Worm (Caenorhabditis elegans): Measurements from ENCODE around the gene Y66D12A.1.

The Y66D12A.1 gene

DNA sequence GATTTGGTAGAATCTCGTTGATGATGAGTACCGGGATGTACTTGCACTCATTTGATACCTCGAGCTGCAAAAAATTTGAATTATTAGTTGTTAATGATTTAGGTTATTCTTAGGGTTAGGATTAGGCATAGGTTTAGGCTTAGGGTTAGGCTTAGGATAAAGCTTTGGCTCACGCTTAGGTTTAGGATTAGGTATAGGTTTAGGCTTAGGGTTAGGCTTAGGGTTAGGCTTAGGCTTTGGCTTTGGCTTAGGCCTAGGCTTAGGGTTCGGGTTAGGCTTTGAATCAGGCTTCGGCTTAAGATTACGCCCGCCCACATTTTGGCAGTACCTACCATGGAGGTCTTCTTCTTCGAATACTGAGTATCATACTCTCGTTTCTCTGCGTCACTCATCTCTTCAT lies 27.0 kb downstream of the Y66D12A.1 start:
- TF ChIP-seq sma-3 (GFP tag; optimal IDR thresholded peaks at IDR 0.05) (no peak), snpc-4 (tag; optimal IDR thresholded peaks at IDR 0.05) (no peak), crh-2 (tag; optimal IDR thresholded peaks at IDR 0.05) (no peak), nhr-6 (tag; optimal IDR thresholded peaks at IDR 0.05) (no peak)

ce11 chrIII:11636740-11637139 lies 28.8 kb downstream of the Y66D12A.1 start, which contains the start of gene tbx-33:
Gene tbx-33, minus strand, starts transcription at chrIII:11636840.
- no peak for TF ChIP-seq nhr-11 (tag; optimal IDR thresholded peaks at IDR 0.05)
- no peak for TF ChIP-seq sem-4 (tag; optimal IDR thresholded peaks at IDR 0.05)
- no peak for TF ChIP-seq sma-9 (GFP tag; optimal IDR thresholded peaks at IDR 0.05)
- TF ChIP-seq sma-9 (tag; optimal IDR thresholded peaks at IDR 0.05): no peak
- no peak for TF ChIP-seq ztf-1 (GFP tag; conservative IDR thresholded peaks at IDR 0.05)
- TF ChIP-seq Y55F3AM.14 (GFP tag; optimal IDR thresholded peaks at IDR 0.05): no peak

ce11 chrIII:11641347-11641746 lies 33.4 kb downstream of the Y66D12A.1 start:
- TF ChIP-seq ztf-11 (tag; optimal IDR thresholded peaks at IDR 0.05): no peak
- peak; percentile 40 for TF ChIP-seq sma-9 (GFP tag; optimal IDR thresholded peaks at IDR 0.05)
- no peak for TF ChIP-seq sma-9 (tag; optimal IDR thresholded peaks at IDR 0.05)
- peak; percentile 62 for TF ChIP-seq C34F6.9 (tag; optimal IDR thresholded peaks at IDR 0.05)
- TF ChIP-seq nhr-6 (tag; optimal IDR thresholded peaks at IDR 0.05): peak; percentile 3
- TF ChIP-seq ama-1 (optimal IDR thresholded peaks at IDR 0.05): peak; percentile 10
- TF ChIP-seq nhr-129 (tag; optimal IDR thresholded peaks at IDR 0.05): peak; percentile 44
- peak; percentile 8 to 45 for TF ChIP-seq lsy-2 (tag; optimal IDR thresholded peaks at IDR 0.05)
- TF ChIP-seq nhr-25 (tag; optimal IDR thresholded peaks at IDR 0.05): no peak
- TF ChIP-seq sem-4 (tag; optimal IDR thresholded peaks at IDR 0.05): peak; percentile 63

ce11 chrIII:11650152-11650551 lies 42.2 kb downstream of the Y66D12A.1 start, which contains the start of gene faah-6:
Gene faah-6, plus strand, starts transcription at chrIII:11650452.
- TF ChIP-seq nhr-12 (tag; optimal IDR thresholded peaks at IDR 0.05) (no peak), nhr-21 (tag; optimal IDR thresholded peaks at IDR 0.05) (no peak), nhr-77 (tag; optimal IDR thresholded peaks at IDR 0.05) (no peak), nhr-10 (tag; optimal IDR thresholded peaks at IDR 0.05) (no peak), ztf-1 (GFP tag; conservative IDR thresholded peaks at IDR 0.05) (no peak), F13H6.1 (tag; optimal IDR thresholded peaks at IDR 0.05) (no peak), elt-1 (tag; optimal IDR thresholded peaks at IDR 0.05) (no peak), aly-2 (tag; optimal IDR thresholded peaks at IDR 0.05) (no peak), nhr-237 (tag; optimal IDR thresholded peaks at IDR 0.05) (no peak), nhr-6 (tag; optimal IDR thresholded peaks at IDR 0.05) (no peak), unc-62 (GFP tag; optimal IDR thresholded peaks at IDR 0.05) (no peak), nhr-129 (tag; optimal IDR thresholded peaks at IDR 0.05) (no peak), skn-1 (tag; optimal IDR thresholded peaks at IDR 0.05) (no peak), ceh-82 (tag; optimal IDR thresholded peaks at IDR 0.05) (no peak), lsy-2 (tag; optimal IDR thresholded peaks at IDR 0.05) (no peak), ceh-16 (tag; optimal IDR thresholded peaks at IDR 0.05) (no peak), fos-1 (tag; optimal IDR thresholded peaks at IDR 0.05) (no peak)

- TF ChIP-seq ztf-1 (GFP tag; conservative IDR thresholded peaks at IDR 0.05) (no peak), dmd-4 (tag; optimal IDR thresholded peaks at IDR 0.05) (no peak), blmp-1 (tag; optimal IDR thresholded peaks at IDR 0.05; ENCODE audit: insufficient read depth) (no peak), R02D3.7 (tag; optimal IDR thresholded peaks at IDR 0.05) (no peak), lin-11 (tag; optimal IDR thresholded peaks at IDR 0.05) (no peak), mdl-1 (tag; optimal IDR thresholded peaks at IDR 0.05) (no peak), mab-5 (tag; optimal IDR thresholded peaks at IDR 0.05) (no peak), skn-1 (tag; optimal IDR thresholded peaks at IDR 0.05) (no peak), nhr-12 (tag; optimal IDR thresholded peaks at IDR 0.05) (no peak), elt-1 (tag; optimal IDR thresholded peaks at IDR 0.05) (no peak), nhr-77 (tag; optimal IDR thresholded peaks at IDR 0.05) (no peak), ama-1 (optimal IDR thresholded peaks at IDR 0.05) (no peak), elt-3 (tag; optimal IDR thresholded peaks at IDR 0.05) (no peak)
Observed at ce11 chrIII:11651430-11651829, 43.5 kb downstream of the Y66D12A.1 start.

Data from whole organism, L2 larva.